Fruit fly (Drosophila melanogaster): ENCODE results near the gene Cep135.

Cep135 gene

DNA sequence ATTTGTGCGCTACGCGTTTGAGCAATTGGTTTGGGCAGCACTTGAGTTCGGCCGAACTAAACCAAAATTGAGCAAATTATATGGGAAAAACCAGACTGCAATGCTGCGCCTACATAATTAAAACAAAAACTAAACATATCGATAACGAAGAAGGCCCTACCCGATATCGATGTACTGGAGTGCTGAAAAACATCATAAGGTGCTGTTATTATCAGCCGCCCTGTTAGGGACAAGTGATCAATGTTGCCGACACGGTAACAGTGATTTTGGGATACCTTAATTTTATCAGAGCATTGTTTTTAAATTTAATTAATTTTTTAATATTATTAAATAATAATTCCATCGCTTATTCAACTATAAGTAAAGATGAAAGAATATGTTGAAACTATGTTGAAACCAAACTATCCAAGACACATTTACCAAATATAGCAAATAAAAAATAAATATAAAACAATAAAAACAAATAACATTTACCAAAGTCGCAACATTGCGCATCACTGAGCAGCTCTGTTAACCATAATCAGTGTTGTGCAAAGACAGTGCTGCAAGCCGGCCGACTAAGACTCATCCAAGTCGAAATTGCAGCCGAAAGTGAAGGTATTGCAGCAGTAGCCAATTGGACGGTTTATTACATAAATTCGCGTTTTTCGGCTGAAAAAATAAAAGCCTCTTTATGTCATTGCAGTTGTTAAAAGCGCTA, 21.8 kb upstream of the Cep135 start, which contains the start of the genes sstn, Plp and GlyRS:
TSS of gene sstn (minus strand) at position 131 of the 700 bp plus-strand sequence.
TSS of gene Plp (minus strand) at position 136 of the 700 bp plus-strand sequence.
TSS of gene GlyRS (plus strand) at position 554 of the 700 bp plus-strand sequence.
- TF ChIP-seq usp (GFP tag; optimal IDR thresholded peaks at IDR 0.05), result no peak
- TF ChIP-seq CG8478 (optimal IDR thresholded peaks at IDR 0.05), result no peak
- TF ChIP-seq pan (optimal IDR thresholded peaks at IDR 0.05), result no peak
- TF ChIP-seq Dll (optimal IDR thresholded peaks at IDR 0.05), result no peak
- TF ChIP-seq EcR (GFP tag; optimal IDR thresholded peaks at IDR 0.05), result no peak
- no peak for TF ChIP-seq psq (optimal IDR thresholded peaks at IDR 0.05)

DNA sequence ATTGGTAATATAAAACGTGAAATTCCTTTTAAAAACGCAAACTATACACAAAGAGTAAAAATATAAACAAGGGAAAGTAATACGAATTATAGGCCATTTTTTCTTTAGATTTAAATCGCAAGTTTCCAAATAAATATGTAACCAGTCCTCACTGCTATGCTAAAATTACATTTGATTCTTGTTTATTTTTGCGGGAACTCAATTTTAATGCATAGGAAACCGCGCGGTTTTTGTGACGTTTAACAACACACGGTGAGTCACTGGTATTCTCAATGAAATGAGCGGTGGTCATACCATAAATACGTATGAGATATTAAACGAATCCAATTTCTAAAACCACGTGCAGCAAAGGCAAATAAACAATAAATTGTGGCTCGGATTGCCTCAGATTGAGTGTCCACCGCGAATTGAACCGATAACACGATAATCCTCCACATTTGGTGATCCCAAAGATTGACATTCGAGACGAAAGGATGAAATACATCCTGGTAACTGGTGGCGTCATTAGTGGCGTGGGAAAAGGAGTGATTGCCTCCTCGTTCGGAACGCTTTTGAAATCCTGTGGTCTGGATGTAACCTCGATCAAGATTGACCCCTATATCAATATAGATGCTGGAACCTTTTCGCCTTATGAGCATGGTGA, 18.5 kb upstream of the Cep135 start, which contains the start of gene Ctps:
TSS of gene Ctps (plus strand) at position 37 of the 643 bp plus-strand sequence.
- TF ChIP-seq EcR (GFP tag; optimal IDR thresholded peaks at IDR 0.05) (no peak), CG8478 (optimal IDR thresholded peaks at IDR 0.05) (no peak), psq (optimal IDR thresholded peaks at IDR 0.05) (no peak), pan (optimal IDR thresholded peaks at IDR 0.05) (no peak), Dll (optimal IDR thresholded peaks at IDR 0.05) (no peak), usp (GFP tag; optimal IDR thresholded peaks at IDR 0.05) (no peak)

- TF ChIP-seq EcR (GFP tag; optimal IDR thresholded peaks at IDR 0.05), result no peak
- no peak for TF ChIP-seq usp (GFP tag; optimal IDR thresholded peaks at IDR 0.05)
- no peak for TF ChIP-seq Dll (optimal IDR thresholded peaks at IDR 0.05)
- TF ChIP-seq CG8478 (optimal IDR thresholded peaks at IDR 0.05), result no peak
- no peak for TF ChIP-seq pan (optimal IDR thresholded peaks at IDR 0.05)
- no peak for TF ChIP-seq psq (optimal IDR thresholded peaks at IDR 0.05)
Observed at dm6 chr3L:15098659-15099512, 17.7 kb upstream of the Cep135 start.

DNA sequence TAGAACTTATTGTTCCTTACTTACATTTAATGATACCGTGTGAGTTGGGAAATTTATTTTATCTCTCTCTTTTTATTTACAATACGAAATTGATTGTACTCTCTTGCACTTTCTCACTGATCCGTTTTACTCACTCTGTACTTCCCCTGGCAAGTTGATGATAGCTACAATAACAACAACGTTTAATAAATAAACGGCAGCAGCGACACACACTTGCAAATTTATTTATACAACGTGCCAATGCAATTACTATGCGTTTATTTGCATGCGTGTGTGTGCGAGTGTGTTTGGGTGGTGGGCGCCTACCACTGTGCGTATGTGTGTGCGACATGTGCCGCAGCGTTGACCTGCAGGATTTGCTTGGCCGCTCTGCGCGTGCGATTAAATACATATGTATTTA, 17.0 kb upstream of the Cep135 start:
- TF ChIP-seq psq (optimal IDR thresholded peaks at IDR 0.05), result no peak
- no peak for TF ChIP-seq Dll (optimal IDR thresholded peaks at IDR 0.05)
- TF ChIP-seq pan (optimal IDR thresholded peaks at IDR 0.05), result no peak
- TF ChIP-seq EcR (GFP tag; optimal IDR thresholded peaks at IDR 0.05), result no peak
- TF ChIP-seq usp (GFP tag; optimal IDR thresholded peaks at IDR 0.05), result no peak
- TF ChIP-seq CG8478 (optimal IDR thresholded peaks at IDR 0.05), result no peak

- TF ChIP-seq usp (GFP tag; optimal IDR thresholded peaks at IDR 0.05), result no peak
- TF ChIP-seq CG8478 (optimal IDR thresholded peaks at IDR 0.05), result no peak
- TF ChIP-seq Dll (optimal IDR thresholded peaks at IDR 0.05), result no peak
- TF ChIP-seq pan (optimal IDR thresholded peaks at IDR 0.05), result no peak
- TF ChIP-seq EcR (GFP tag; optimal IDR thresholded peaks at IDR 0.05), result no peak
- no peak for TF ChIP-seq psq (optimal IDR thresholded peaks at IDR 0.05)
Observed at dm6 chr3L:15100983-15101382, 15.6 kb upstream of the Cep135 start.

DNA sequence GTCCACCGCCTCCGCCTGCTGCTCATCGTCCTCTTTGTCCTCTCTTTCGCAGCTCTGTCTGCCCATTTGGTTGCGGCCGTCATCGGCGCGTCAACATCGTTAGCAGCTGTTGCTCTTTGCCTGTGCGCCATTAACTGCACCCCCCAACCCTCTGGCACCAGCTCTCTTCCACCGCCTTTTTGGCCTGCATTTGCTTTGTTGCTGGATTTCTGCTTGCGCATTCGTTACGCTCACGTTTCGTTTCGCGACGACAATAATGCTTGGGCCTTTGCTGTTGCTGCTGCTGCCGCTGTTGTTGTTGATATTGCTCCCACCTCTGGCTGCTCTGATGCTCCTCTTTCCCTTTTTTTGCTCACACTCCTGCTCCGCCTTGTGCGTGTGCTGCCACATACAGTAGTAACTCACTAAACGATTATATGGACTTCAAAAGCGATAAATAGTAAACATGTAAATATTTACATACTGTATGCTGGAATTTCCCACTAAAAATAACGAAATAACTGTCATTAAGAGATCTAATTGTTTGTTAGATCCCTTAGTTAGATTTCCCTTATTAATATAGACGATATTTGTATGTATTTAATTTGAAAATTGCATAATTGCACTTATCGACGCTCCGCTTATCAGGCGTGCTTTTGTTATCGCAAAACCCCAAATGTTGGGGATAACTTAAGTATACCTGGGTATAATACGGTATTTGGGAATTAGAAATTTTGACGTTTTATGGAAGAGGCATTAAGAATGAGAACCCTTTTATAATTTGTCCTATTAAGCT, 14.7 kb upstream of the Cep135 start:
- TF ChIP-seq Dll (optimal IDR thresholded peaks at IDR 0.05), result peak; percentile 68
- no peak for TF ChIP-seq usp (GFP tag; optimal IDR thresholded peaks at IDR 0.05)

DNA sequence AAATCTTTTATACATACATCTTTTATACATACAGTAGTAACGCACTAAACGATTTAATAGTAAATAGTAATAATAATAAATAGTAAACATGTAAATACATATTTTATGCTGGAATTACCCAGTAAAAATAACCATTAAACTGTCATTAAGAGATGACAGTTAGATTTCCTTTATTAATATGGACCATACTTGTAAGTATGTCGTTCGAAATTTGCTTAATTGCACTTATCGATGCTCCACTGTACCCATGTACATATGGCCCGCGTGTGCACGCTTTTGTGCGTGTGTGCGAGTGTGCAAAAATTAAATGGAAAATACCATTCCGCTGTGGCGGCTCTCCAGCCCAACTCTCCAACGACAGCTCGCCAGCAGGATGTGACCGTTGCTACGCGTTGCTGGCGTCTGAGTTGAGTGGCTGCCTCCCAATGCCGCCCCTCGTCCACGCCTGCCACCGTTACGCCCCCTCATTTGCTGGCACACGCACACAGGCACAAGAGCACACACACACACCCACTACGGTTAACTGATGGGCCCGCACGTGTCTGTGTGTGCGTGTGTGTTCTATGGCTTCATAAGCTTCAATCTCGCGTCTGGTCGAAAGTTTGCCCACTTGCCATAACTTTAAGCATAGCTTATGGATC, 13.7 kb upstream of the Cep135 start:
- TF ChIP-seq usp (GFP tag; optimal IDR thresholded peaks at IDR 0.05) (no peak), Dll (optimal IDR thresholded peaks at IDR 0.05) (peak; percentile 28)

DNA sequence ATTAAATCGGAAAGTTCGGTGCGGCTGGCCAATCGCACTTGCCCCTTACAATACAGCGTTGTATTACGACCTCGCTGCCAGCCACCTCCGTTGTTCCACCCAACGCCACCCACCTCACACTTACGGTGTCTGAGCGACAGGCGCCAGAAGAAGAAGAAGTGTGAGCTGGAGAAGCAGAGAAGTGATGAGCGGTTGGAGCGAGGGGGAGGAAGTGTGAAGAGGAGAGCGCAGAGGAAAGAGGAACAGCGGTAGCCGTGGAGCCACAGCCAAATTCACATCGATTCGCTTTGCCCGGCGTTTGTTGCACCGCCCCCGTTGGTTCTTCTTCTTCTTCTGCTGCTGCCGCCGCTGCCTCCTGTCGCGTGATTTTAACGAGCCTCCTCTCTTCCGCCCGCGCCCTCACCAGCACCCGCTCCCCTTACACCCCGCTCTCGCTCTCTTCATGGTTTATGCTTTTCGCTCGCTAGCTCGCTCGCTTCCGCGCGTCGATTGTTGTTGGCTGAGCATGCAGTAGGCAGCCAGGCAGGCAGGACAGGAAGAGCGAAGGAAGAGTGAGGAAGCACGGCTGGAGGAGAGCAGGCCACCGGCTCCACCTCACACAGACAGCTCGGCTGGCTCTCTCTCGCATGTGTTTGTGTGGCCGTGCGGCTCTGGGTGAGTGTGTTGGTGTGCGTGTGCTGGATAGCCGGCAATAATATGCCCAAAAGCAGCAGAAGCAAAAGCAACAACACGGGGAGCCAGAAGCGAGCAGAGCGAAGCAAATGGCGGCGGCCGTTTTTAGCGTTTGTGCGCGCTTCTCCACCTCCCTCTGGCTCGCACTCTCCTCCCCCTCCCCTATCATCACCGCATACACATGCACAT, 12.3 kb upstream of the Cep135 start:
- TF ChIP-seq pan (optimal IDR thresholded peaks at IDR 0.05) (no peak), psq (optimal IDR thresholded peaks at IDR 0.05) (no peak), CG8478 (optimal IDR thresholded peaks at IDR 0.05) (peak; percentile 21), usp (GFP tag; optimal IDR thresholded peaks at IDR 0.05) (no peak), EcR (GFP tag; optimal IDR thresholded peaks at IDR 0.05) (no peak), Dll (optimal IDR thresholded peaks at IDR 0.05) (peak; percentile 65)

DNA sequence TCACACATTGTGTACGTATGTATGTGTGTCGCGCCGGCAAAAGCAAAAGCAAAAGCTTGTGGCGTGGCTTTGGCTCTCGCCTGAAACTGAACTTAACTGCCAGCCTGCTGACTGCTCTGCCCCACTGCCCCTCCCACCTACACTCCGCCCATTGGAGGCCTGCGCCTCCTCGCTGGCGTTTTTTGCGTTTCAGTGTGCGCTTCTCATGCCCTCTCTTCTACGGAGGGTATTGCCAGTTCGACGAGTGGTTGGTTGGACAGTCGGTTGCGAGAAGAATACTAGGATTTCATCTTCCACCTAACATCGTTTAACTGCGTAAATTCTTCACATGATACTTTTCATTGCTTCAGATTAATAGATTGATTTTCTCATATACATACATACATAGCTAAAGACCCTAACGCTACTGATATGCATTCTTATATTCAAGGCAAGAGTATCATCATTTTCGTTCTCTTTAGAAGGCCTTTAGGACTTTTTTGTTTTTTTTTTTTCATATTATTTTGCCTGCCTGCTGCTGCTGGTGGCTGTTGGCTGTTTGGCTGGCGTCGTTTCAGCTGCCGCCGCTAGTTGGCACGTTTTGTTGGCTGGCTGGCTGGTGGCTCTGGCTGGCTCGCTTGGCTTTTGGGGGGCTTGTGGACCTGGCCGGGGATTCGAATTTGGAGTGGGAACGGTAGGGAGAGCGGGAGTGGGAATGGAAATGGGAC, 11.5 kb upstream of the Cep135 start:
- TF ChIP-seq CG8478 (optimal IDR thresholded peaks at IDR 0.05), result no peak
- TF ChIP-seq pan (optimal IDR thresholded peaks at IDR 0.05), result no peak
- no peak for TF ChIP-seq psq (optimal IDR thresholded peaks at IDR 0.05)
- TF ChIP-seq Dll (optimal IDR thresholded peaks at IDR 0.05), result no peak
- TF ChIP-seq EcR (GFP tag; optimal IDR thresholded peaks at IDR 0.05), result no peak
- TF ChIP-seq usp (GFP tag; optimal IDR thresholded peaks at IDR 0.05), result no peak
